Fruit fly (Drosophila melanogaster) whole organism, embryonic: ENCODE results near the gene CG43271.

Experiments used
- CG10147 ChIP-seq: fragments of 200-800 bp; sonication (Bioruptor generic); optimal IDR thresholded peaks from 2 replicates; lab custom pipeline; 2019; ENCODE audit warnings: missing biosample characterization, mild to moderate bottlenecking, missing genetic modification characterization, moderate library complexity
- CG10209 ChIP-seq: fragments of 200-800 bp; sonication (Bioruptor generic); optimal IDR thresholded peaks from 3 replicates; lab custom pipeline; 2017; ENCODE audit warnings: missing biosample characterization, mild to moderate bottlenecking, missing genetic modification characterization, missing genetic modification reagents
- CG11247 ChIP-seq: fragments of 200-800 bp; sonication (Bioruptor generic); IDR thresholded peaks from 2 replicates; pipeline ENCODE4 v1.3.6; 2022; ENCODE audit warnings: missing biosample characterization, missing genetic modification characterization
- CG11696 ChIP-seq: fragments of 200-800 bp; sonication (Bioruptor generic); IDR thresholded peaks from 2 replicates; pipeline ENCODE4 v1.3.6; 2022; ENCODE audit warnings: missing biosample characterization, missing genetic modification characterization
- CG12942 ChIP-seq: fragments of 200-800 bp; sonication (Bioruptor generic); optimal IDR thresholded peaks from 3 replicates; lab custom pipeline; 2016; ENCODE audit warnings: missing biosample characterization, missing genetic modification characterization
- CG13624 ChIP-seq: fragments of 200-800 bp; sonication (Bioruptor generic); optimal IDR thresholded peaks from 2 replicates; lab custom pipeline; 2016; ENCODE audit warnings: missing biosample characterization, missing genetic modification characterization
- CG17328 ChIP-seq: fragments of 200-800 bp; sonication (Bioruptor generic); IDR thresholded peaks from 2 replicates; pipeline ENCODE4 v1.3.6; 2022; ENCODE audit warnings: missing biosample characterization, missing genetic modification characterization
- CG17361 ChIP-seq: fragments of 200-800 bp; sonication (Bioruptor generic); IDR thresholded peaks from 3 replicates; pipeline ENCODE4 v1.3.6; 2022; ENCODE audit warnings: missing biosample characterization, missing genetic modification characterization
- CG2120 ChIP-seq: fragments of 200-800 bp; sonication (Bioruptor generic); optimal IDR thresholded peaks from 3 replicates; lab custom pipeline; 2016; ENCODE audit warnings: missing biosample characterization, missing genetic modification characterization
- CG31388 ChIP-seq: fragments of 200-800 bp; sonication (Bioruptor generic); optimal IDR thresholded peaks from 2 replicates; lab custom pipeline; 2016; ENCODE audit warnings: missing biosample characterization, missing genetic modification characterization
- CG42726 ChIP-seq: fragments of 200-800 bp; sonication (Bioruptor generic); IDR thresholded peaks from 2 replicates; pipeline ENCODE4 v1.3.6; 2022; ENCODE audit warnings: missing biosample characterization, missing genetic modification characterization; ENCODE audit not compliant: partially characterized antibody
- CG43689 ChIP-seq: fragments of 200-800 bp; sonication (Bioruptor generic); IDR thresholded peaks from 2 replicates; pipeline ENCODE4 v1.3.6; 2022; ENCODE audit warnings: missing biosample characterization, missing genetic modification characterization
- CG4424 ChIP-seq: fragments of 200-800 bp; sonication (Bioruptor generic); optimal IDR thresholded peaks from 3 replicates; lab custom pipeline; 2016; ENCODE audit warnings: missing biosample characterization, missing genetic modification characterization
- CG4730 ChIP-seq: fragments of 200-800 bp; sonication (Bioruptor generic); IDR thresholded peaks from 2 replicates; pipeline ENCODE4 v1.3.6; 2022; ENCODE audit warnings: missing biosample characterization, missing genetic modification characterization
- CG8388 ChIP-seq: fragments of 200-800 bp; sonication (Bioruptor generic); optimal IDR thresholded peaks from 2 replicates; lab custom pipeline; 2019; ENCODE audit warnings: missing biosample characterization, mild to moderate bottlenecking, missing genetic modification characterization, moderate library complexity
- CG8765 ChIP-seq: fragments of 200-800 bp; sonication (Bioruptor generic); IDR thresholded peaks from 2 replicates; pipeline ENCODE4 v1.3.6; 2022; ENCODE audit warnings: missing biosample characterization, missing genetic modification characterization
- CG9797 ChIP-seq: fragments of 200-800 bp; sonication (Bioruptor generic); optimal IDR thresholded peaks from 3 replicates; lab custom pipeline; 2018; ENCODE audit warnings: missing biosample characterization, mild to moderate bottlenecking, missing genetic modification characterization
- Doc3 ChIP-seq: fragments of 200-800 bp; sonication (Bioruptor generic); IDR thresholded peaks from 3 replicates; pipeline ENCODE4 v1.3.6; 2022; ENCODE audit warnings: missing biosample characterization, missing genetic modification characterization; ENCODE audit not compliant: partially characterized antibody
- Dref ChIP-seq: fragments of 200-800 bp; sonication (Bioruptor generic); IDR thresholded peaks from 2 replicates; pipeline ENCODE4 v1.3.6; 2022; ENCODE audit warnings: missing biosample characterization, missing genetic modification characterization
- E2f2 ChIP-seq: fragments of 200-800 bp; sonication (Bioruptor generic); IDR thresholded peaks from 2 replicates; pipeline ENCODE4 v1.3.6; 2022; ENCODE audit warnings: missing biosample characterization, missing genetic modification characterization
- Gug ChIP-seq: fragments of 200-800 bp; sonication (Bioruptor generic); IDR thresholded peaks from 4 replicates; pipeline ENCODE4 v1.3.6; 2022; ENCODE audit warnings: missing biosample characterization, missing genetic modification characterization
- MESR4 ChIP-seq: fragments of 200-800 bp; sonication (Bioruptor generic); optimal IDR thresholded peaks from 2 replicates; lab custom pipeline; 2018; ENCODE audit warnings: missing biosample characterization, mild to moderate bottlenecking, missing genetic modification characterization, moderate library complexity
- Neu2 ChIP-seq: fragments of 200-800 bp; sonication (Bioruptor generic); optimal IDR thresholded peaks from 3 replicates; lab custom pipeline; 2016; ENCODE audit warnings: missing biosample characterization, missing genetic modification characterization, borderline replicate concordance
- Six4 ChIP-seq: fragments of 200-800 bp; sonication (Bioruptor generic); optimal IDR thresholded peaks from 2 replicates; lab custom pipeline; 2016; ENCODE audit warnings: missing biosample characterization, missing genetic modification characterization
- Sox100B ChIP-seq: fragments of 200-800 bp; sonication (Bioruptor generic); optimal IDR thresholded peaks from 3 replicates; lab custom pipeline; 2018; ENCODE audit warnings: missing biosample characterization, mild to moderate bottlenecking, missing genetic modification characterization
- ap ChIP-seq: fragments of 200-800 bp; sonication (Bioruptor generic); IDR thresholded peaks from 2 replicates; pipeline ENCODE4 v1.3.6; 2022; ENCODE audit warnings: missing biosample characterization, missing genetic modification characterization
- bigmax ChIP-seq: fragments of 200-800 bp; sonication (Bioruptor generic); optimal IDR thresholded peaks from 2 replicates; lab custom pipeline; 2018; ENCODE audit warnings: missing biosample characterization, mild to moderate bottlenecking, missing genetic modification characterization
- bsh ChIP-seq, 2 experiments: fragments of 200-800 bp; sonication (Bioruptor generic); optimal IDR thresholded peaks; 2 replicates each; lab custom pipeline; 2017 to 2018; ENCODE audit warnings: mild to moderate bottlenecking in 2 of 2, missing biosample characterization in 2 of 2, missing genetic modification characterization in 2 of 2, moderate library complexity in 1 of 2
- corto ChIP-seq: fragments of 200-800 bp; sonication (Bioruptor generic); optimal IDR thresholded peaks from 2 replicates; lab custom pipeline; 2016; ENCODE audit warnings: missing biosample characterization, mild to moderate bottlenecking, missing genetic modification characterization, moderate library complexity
- dmrt99B ChIP-seq: fragments of 200-800 bp; sonication (Bioruptor generic); optimal IDR thresholded peaks from 2 replicates; lab custom pipeline; 2018; ENCODE audit warnings: missing biosample characterization, mild to moderate bottlenecking, missing genetic modification characterization, moderate library complexity
- fd3F ChIP-seq: fragments of 200-800 bp; sonication (Bioruptor generic); optimal IDR thresholded peaks from 2 replicates; lab custom pipeline; 2018; ENCODE audit warnings: missing biosample characterization, mild to moderate bottlenecking, missing genetic modification characterization, moderate library complexity
- gce ChIP-seq: fragments of 200-800 bp; sonication (Bioruptor generic); IDR thresholded peaks from 3 replicates; pipeline ENCODE4 v1.3.6; 2022; ENCODE audit warnings: missing biosample characterization, missing genetic modification characterization
- gem ChIP-seq: fragments of 200-800 bp; sonication (Bioruptor generic); optimal IDR thresholded peaks from 2 replicates; lab custom pipeline; 2019; ENCODE audit warnings: missing biosample characterization, mild to moderate bottlenecking, missing genetic modification characterization, moderate library complexity
- gfzf ChIP-seq: fragments of 200-800 bp; sonication (Bioruptor generic); optimal IDR thresholded peaks from 2 replicates; lab custom pipeline; 2016; ENCODE audit warnings: missing biosample characterization, mild to moderate bottlenecking, missing genetic modification characterization, moderate library complexity
- grn ChIP-seq: fragments of 200-800 bp; sonication (Bioruptor generic); optimal IDR thresholded peaks from 3 replicates; lab custom pipeline; 2017; ENCODE audit warnings: missing biosample characterization, missing genetic modification characterization
- kay ChIP-seq: fragments of 200-800 bp; sonication (Bioruptor generic); optimal IDR thresholded peaks from 2 replicates; lab custom pipeline; 2016; ENCODE audit warnings: missing biosample characterization, missing genetic modification characterization
- kni ChIP-seq: fragments of 200-800 bp; sonication (Bioruptor generic); optimal IDR thresholded peaks from 3 replicates; lab custom pipeline; 2017; ENCODE audit warnings: mild to moderate bottlenecking, missing biosample characterization, missing genetic modification reagents, missing genetic modification characterization
- knrl ChIP-seq: fragments of 200-800 bp; sonication (Bioruptor generic); IDR thresholded peaks from 3 replicates; pipeline ENCODE4 v1.3.6; 2022; ENCODE audit warnings: missing biosample characterization, missing genetic modification characterization; ENCODE audit not compliant: partially characterized antibody
- lmd ChIP-seq: fragments of 200-800 bp; sonication (Bioruptor generic); IDR thresholded peaks from 2 replicates; pipeline ENCODE4 v1.3.6; 2022; ENCODE audit warnings: missing biosample characterization, missing genetic modification characterization
- nau ChIP-seq: fragments of 200-800 bp; sonication (Bioruptor generic); optimal IDR thresholded peaks from 3 replicates; lab custom pipeline; 2017; ENCODE audit warnings: missing biosample characterization, mild to moderate bottlenecking, missing genetic modification characterization, missing genetic modification reagents
- pfk ChIP-seq: fragments of 200-800 bp; sonication (Bioruptor generic); optimal IDR thresholded peaks from 2 replicates; lab custom pipeline; 2018; ENCODE audit warnings: missing biosample characterization, mild to moderate bottlenecking, missing genetic modification characterization, moderate library complexity
- psq ChIP-seq: fragments of 200-800 bp; sonication (Bioruptor generic); optimal IDR thresholded peaks from 2 replicates; lab custom pipeline; 2017; ENCODE audit warnings: missing biosample characterization, missing genetic modification characterization
- ranshi ChIP-seq: fragments of 200-800 bp; sonication (Bioruptor generic); IDR thresholded peaks from 2 replicates; pipeline ENCODE4 v1.3.6; 2022; ENCODE audit warnings: missing biosample characterization, missing genetic modification characterization
- rib ChIP-seq: fragments of 200-800 bp; sonication (Bioruptor generic); IDR thresholded peaks from 2 replicates; pipeline ENCODE4 v1.3.6; 2022; ENCODE audit warnings: missing biosample characterization, missing genetic modification characterization
- sc ChIP-seq, 3 experiments: fragments of >200 bp in 2 of 3; fragments of 200-800 bp in 1 of 3; sonication (Bioruptor generic) in 1 of 3; optimal IDR thresholded peaks; 2 replicates in 2 of 3; 3 replicates in 1 of 3; lab custom pipeline; 2017; ENCODE audit warnings: mild to moderate bottlenecking in 1 of 3, missing biosample characterization in 1 of 3, missing genetic modification characterization in 1 of 3, missing genetic modification reagents in 1 of 3
- sisA ChIP-seq: fragments of 200-800 bp; sonication (Bioruptor generic); IDR thresholded peaks from 2 replicates; pipeline ENCODE4 v1.3.6; 2022; ENCODE audit warnings: missing biosample characterization, missing genetic modification characterization
- sob ChIP-seq: fragments of 200-800 bp; sonication (Bioruptor generic); IDR thresholded peaks from 2 replicates; pipeline ENCODE4 v1.3.6; 2022; ENCODE audit warnings: missing biosample characterization, missing genetic modification characterization
- tap ChIP-seq: fragments of 200-800 bp; optimal IDR thresholded peaks from 3 replicates; lab custom pipeline; 2019; ENCODE audit warnings: missing biosample characterization, mild to moderate bottlenecking, missing genetic modification characterization, moderate library complexity
- tll ChIP-seq, 2 experiments: fragments of 200-800 bp in 1 of 2; fragments of >200 bp in 1 of 2; sonication (Bioruptor generic) in 1 of 2; optimal IDR thresholded peaks; 2 replicates each; lab custom pipeline; 2017 to 2019; ENCODE audit warnings: missing biosample characterization in 2 of 2, missing genetic modification characterization in 2 of 2, mild to moderate bottlenecking in 1 of 2, moderate library complexity in 1 of 2
- wdn ChIP-seq: fragments of 200-800 bp; sonication (Bioruptor generic); IDR thresholded peaks from 2 replicates; pipeline ENCODE4 v1.3.6; 2022; ENCODE audit warnings: missing biosample characterization, missing genetic modification characterization

Gene CG43271

dm6 chr2L:17963071-17963567 lies 48.3 kb upstream of the CG43271 start, which contains the start of gene CG5674 (continued):
- no peak for TF ChIP-seq fd3F (GFP tag; lab: Kevin White, UChicago)
- TF ChIP-seq CG17328 (GFP tag; lab: Robert Waterston, UW) = peak; percentile 32; the same call in 1 of the 2 replicates
- TF ChIP-seq gfzf = peak; percentile 56
- TF ChIP-seq CG8765 (GFP tag; lab: Robert Waterston, UW) = no peak
- TF ChIP-seq CG31388 (GFP tag; lab: Kevin White, UChicago) = no peak
- TF ChIP-seq bigmax = no peak
- TF ChIP-seq wdn = no peak; the same call in 1 of the 2 replicates
- peak; percentile 68 for TF ChIP-seq Doc3 (GFP tag; lab: Robert Waterston, UW)
- no peak for TF ChIP-seq gce (GFP tag; lab: Robert Waterston, UW)
- no peak for TF ChIP-seq CG8388 (GFP tag; lab: Kevin White, UChicago)
- TF ChIP-seq E2f2 (GFP tag; lab: Robert Waterston, UW) = 0 out of 2 replicates have a peak, but pooled peaks have one; percentile 37
- TF ChIP-seq grn = no peak
- no peak for TF ChIP-seq dmrt99B (tag; lab: Kevin White, UChicago)
- TF ChIP-seq MESR4 = peak; percentile 69
- TF ChIP-seq sc (optimal IDR thresholded peaks at IDR 0.05; lab: Kevin White, UChicago) = no peak
- TF ChIP-seq sc (GFP tag; optimal IDR thresholded peaks at IDR 0.05; lab: Kevin White, UChicago) = no peak
- no peak for TF ChIP-seq CG13624 (GFP tag; lab: Kevin White, UChicago)
- TF ChIP-seq Gug (GFP tag; lab: Robert Waterston, UW) = peak; percentile 44; the same call in 3 of the 4 replicates
- no peak for TF ChIP-seq tap (tag; lab: Kevin White, UChicago)
- TF ChIP-seq CG10147 (GFP tag; lab: Kevin White, UChicago) = no peak
- TF ChIP-seq psq = peak; percentile 19
- peak; percentile 90 for TF ChIP-seq knrl (GFP tag; lab: Robert Waterston, UW)
- peak; percentile 42 for TF ChIP-seq ranshi (GFP tag; lab: Robert Waterston, UW)
- no peak for TF ChIP-seq nau (GFP tag; lab: Kevin White, UChicago)
- TF ChIP-seq CG11247 (GFP tag; lab: Robert Waterston, UW) = peak; percentile 6; the same call in 1 of the 2 replicates
- peak; percentile 34 for TF ChIP-seq CG4424 (GFP tag; lab: Kevin White, UChicago)
- no peak for TF ChIP-seq CG43689 (GFP tag; lab: Robert Waterston, UW)
- no peak for TF ChIP-seq Six4 (GFP tag; lab: Kevin White, UChicago)
- TF ChIP-seq Neu2 (GFP tag; lab: Kevin White, UChicago) = no peak
- TF ChIP-seq kni (GFP tag; lab: Kevin White, UChicago) = no peak
- no peak for TF ChIP-seq tll (GFP tag; optimal IDR thresholded peaks at IDR 0.05; lab: Kevin White, UChicago)
- no peak for TF ChIP-seq bsh (GFP tag; optimal IDR thresholded peaks at IDR 0.05; lab: Kevin White, UChicago)
- no peak for TF ChIP-seq rib (GFP tag; lab: Robert Waterston, UW)
- TF ChIP-seq CG10209 = no peak
- no peak for TF ChIP-seq corto (GFP tag; lab: Kevin White, UChicago)
- no peak for TF ChIP-seq ap (GFP tag; lab: Robert Waterston, UW)
- TF ChIP-seq gem (tag; lab: Kevin White, UChicago) = no peak
- peak; percentile 50 for TF ChIP-seq CG4730 (GFP tag; lab: Robert Waterston, UW)
- TF ChIP-seq Dref = peak; percentile 99
- TF ChIP-seq kay = no peak
- no peak for TF ChIP-seq Sox100B (GFP tag; lab: Kevin White, UChicago)
- TF ChIP-seq sisA (GFP tag; lab: Robert Waterston, UW) = peak; percentile 48
- TF ChIP-seq CG9797 (GFP tag; lab: Kevin White, UChicago) = peak; percentile 34
- no peak for TF ChIP-seq CG12942 (GFP tag; lab: Kevin White, UChicago)
- TF ChIP-seq CG42726 (GFP tag; lab: Robert Waterston, UW) = peak; percentile 96
- no peak for TF ChIP-seq CG11696 (GFP tag; lab: Robert Waterston, UW)
- no peak for TF ChIP-seq CG17361 (GFP tag; lab: Robert Waterston, UW)
- TF ChIP-seq sob (GFP tag; lab: Robert Waterston, UW) = peak; percentile 79
- peak; percentile 35; the same call in 1 of the 2 replicates for TF ChIP-seq lmd (GFP tag; lab: Robert Waterston, UW)
- TF ChIP-seq CG2120 = no peak
- TF ChIP-seq pfk (GFP tag; lab: Kevin White, UChicago) = no peak
